Worm (Caenorhabditis elegans): ENCODE data around the gene K05G3.1.
"Not testable (repeated sequence)": the region's sequence is repeated elsewhere in the genome, so short reads cannot be mapped to it uniquely, and the experiment has no call there.

- TF ChIP-seq unc-62 (GFP tag; optimal IDR thresholded peaks at IDR 0.05); lin-39 (tag; optimal IDR thresholded peaks at IDR 0.05); nhr-237 (tag; optimal IDR thresholded peaks at IDR 0.05); ama-1 (optimal IDR thresholded peaks at IDR 0.05); unc-39 (tag; optimal IDR thresholded peaks at IDR 0.05): not testable (repeated sequence)
Measured at ce11 chrX:16515265-16515664, 14.1 kb downstream of the K05G3.1 start, which contains the start of gene T25D1.2.
